Worm (Caenorhabditis elegans): ENCODE measurements around the gene C35B1.3.

DNA sequence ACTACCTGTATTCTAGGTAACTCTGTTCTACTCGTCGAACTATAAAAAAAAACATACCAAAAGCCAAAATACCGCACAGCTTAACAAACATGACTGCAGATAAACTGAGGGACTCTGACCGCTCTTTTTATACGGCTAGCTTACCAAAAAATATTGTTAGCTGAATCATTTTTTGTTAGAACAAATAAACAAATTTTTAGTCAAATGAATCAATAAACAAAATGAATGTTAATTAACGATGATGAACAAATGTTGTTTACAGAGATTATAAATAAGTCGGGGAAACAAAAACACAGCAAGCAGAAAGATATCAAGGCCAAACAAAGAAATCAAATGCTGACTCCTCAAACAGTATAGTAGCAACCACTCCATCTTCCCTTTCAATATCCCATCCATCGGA is 17.4 kb upstream of the C35B1.3 start, which contains the start of gene ilys-6:
- TF ChIP-seq him-1 (tag; optimal IDR thresholded peaks at IDR 0.05) (no peak), W03F9.2 (tag; optimal IDR thresholded peaks at IDR 0.05) (no peak)

All from whole organism, L4/young adult.